Worm (Caenorhabditis elegans): ENCODE measurements around the gene srh-48.

- no peak for TF ChIP-seq unc-86 (tag; optimal IDR thresholded peaks at IDR 0.05)
- TF ChIP-seq sdc-2 (tag; optimal IDR thresholded peaks at IDR 0.05): no peak
- no peak for TF ChIP-seq ceh-18 (tag; optimal IDR thresholded peaks at IDR 0.05)
- TF ChIP-seq ceh-48 (tag; optimal IDR thresholded peaks at IDR 0.05): no peak
- no peak for TF ChIP-seq mec-3 (tag; optimal IDR thresholded peaks at IDR 0.05; ENCODE audit: borderline replicate concordance)
- TF ChIP-seq pat-9 (tag; optimal IDR thresholded peaks at IDR 0.05): no peak
- TF ChIP-seq nhr-232 (tag; optimal IDR thresholded peaks at IDR 0.05): no peak
- no peak for TF ChIP-seq unc-55 (GFP tag; optimal IDR thresholded peaks at IDR 0.05)
- TF ChIP-seq fkh-10 (GFP tag; optimal IDR thresholded peaks at IDR 0.05): no peak
- no peak for TF ChIP-seq dmd-4 (tag; optimal IDR thresholded peaks at IDR 0.05; ENCODE audit: borderline replicate concordance)
- TF ChIP-seq eyg-1 (tag; optimal IDR thresholded peaks at IDR 0.05): no peak
- no peak for TF ChIP-seq hlh-6 (tag; optimal IDR thresholded peaks at IDR 0.05)
Measured at ce11 chrII:9426076-9426475, 46.2 kb downstream of the srh-48 start, which contains the start of gene M176.10.

All from whole organism, late embryonic.